Worm (Caenorhabditis elegans) whole organism, L4/young adult: ENCODE measurements around the gene ZK616.61.

Experiments used
- W03F9.2 ChIP-seq: fragments of 150-350 bp; optimal IDR thresholded peaks from 2 replicates; lab custom pipeline; 2014; ENCODE audit warnings: missing biosample characterization, missing genetic modification characterization
- dao-5 ChIP-seq: sonication (generic microtip); optimal IDR thresholded peaks from 2 replicates; lab custom pipeline; 2016; ENCODE audit warnings: missing genotype, missing genetic modification characterization, moderate library complexity, missing compliant biosample characterization
- him-1 ChIP-seq: sonication (generic microtip); optimal IDR thresholded peaks from 2 replicates; lab custom pipeline; 2016; ENCODE audit warnings: missing genotype, missing genetic modification reagents, missing genetic modification characterization, missing compliant biosample characterization

Gene ZK616.61

DNA sequence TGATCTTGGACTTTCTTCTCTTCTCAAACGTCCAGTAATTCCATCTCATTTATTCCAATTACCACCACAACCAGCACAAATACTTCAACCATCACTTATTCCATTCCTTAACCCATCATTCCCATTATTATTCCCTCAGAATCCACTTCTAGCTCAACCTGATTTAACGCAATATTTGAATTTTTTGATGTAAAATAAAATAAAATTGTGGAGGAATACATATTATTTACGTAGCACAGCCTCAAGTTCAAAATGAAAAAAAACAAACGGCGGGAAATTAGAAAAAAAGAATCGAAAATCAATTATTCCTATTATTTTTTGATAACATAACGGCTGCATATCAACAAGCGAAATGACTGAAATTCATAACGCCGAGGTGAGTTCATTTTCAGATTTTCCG lies at the start of gene ZK616.61:
Gene ZK616.61, plus strand, starts transcription at position 301 of the 400 bp plus-strand sequence.
- no peak for TF ChIP-seq W03F9.2 (tag; lab: Kevin White, UChicago)
- no peak for TF ChIP-seq dao-5
- no peak for TF ChIP-seq him-1 (tag; lab: Kevin White, UChicago)

DNA sequence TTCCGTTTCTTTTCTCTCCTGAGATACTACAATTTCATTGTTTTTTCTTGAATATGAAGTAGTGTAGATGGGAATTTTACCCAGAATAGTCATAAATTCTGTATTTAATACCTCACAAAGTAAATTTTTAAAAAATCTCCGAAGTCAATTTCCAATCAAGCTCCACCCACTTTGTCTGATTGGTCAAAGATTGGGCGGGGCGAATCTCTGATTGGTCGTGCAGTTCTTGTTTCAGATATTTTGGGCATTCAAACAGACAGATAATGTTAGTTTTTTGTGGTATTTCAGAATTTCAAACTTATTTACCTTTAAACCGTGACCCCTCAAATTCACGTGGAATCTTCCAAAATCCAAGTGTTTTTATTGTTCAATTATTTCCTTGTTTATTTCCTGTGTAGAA lies 44.9 kb upstream of the ZK616.61 start, which contains the start of gene F41H10.5:
Gene F41H10.5, plus strand, starts transcription at position 375 of the 400 bp plus-strand sequence.
- TF ChIP-seq dao-5 (no peak), W03F9.2 (tag; lab: Kevin White, UChicago) (no peak), him-1 (tag; lab: Kevin White, UChicago) (no peak)

DNA sequence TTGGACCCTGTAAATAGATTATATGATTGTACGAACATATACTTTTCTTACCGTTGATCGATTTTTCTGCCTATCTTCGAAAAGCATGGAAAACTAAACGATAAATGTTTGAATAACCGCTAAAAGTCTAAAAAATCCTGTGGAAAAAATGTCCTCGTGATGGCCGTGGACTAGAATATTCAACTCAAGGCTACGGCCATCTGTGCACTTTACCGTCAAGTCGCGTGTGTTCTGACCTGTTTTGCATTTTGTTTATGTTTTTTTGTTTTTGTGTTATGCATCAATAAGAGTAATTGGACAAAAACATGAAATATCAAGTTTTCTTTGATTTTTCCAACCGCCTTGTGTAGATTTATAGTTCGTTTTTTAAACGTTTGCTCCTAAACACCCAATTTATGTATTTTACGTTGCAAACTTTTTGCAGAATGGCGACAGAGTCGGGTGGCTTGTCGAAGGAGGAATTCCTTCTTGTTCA lies 41.3 kb upstream of the ZK616.61 start, which contains the start of the genes hda-6 and F41H10.4:
Gene hda-6, minus strand, starts transcription at position 172 of the 475 bp plus-strand sequence.
Gene F41H10.4, plus strand, starts transcription at position 425 of the 475 bp plus-strand sequence.
- TF ChIP-seq him-1 (tag; lab: Kevin White, UChicago) (no peak), dao-5 (no peak), W03F9.2 (tag; lab: Kevin White, UChicago) (peak; percentile 94)

DNA sequence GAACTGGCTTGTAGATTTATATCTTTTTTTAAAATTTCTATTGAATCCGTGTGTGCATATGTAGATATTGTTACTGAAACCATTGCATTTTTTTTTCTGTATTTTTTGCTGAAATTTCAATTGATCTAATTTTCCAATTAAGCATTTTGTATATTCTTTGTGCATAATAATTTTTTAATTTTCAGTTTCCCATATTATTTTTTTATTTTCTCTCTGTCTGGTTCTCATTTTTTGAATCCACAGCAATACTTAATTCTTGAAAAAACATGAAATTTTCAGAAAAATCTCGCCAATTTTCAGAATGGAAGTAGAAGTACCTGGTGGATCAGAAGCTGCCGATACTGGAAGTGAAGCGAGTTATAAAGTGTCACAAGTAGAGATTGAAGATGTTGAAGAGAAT lies 38.9 kb upstream of the ZK616.61 start, which contains the start of gene sand-1:
Gene sand-1, plus strand, starts transcription at position 301 of the 400 bp plus-strand sequence.
- no peak for TF ChIP-seq W03F9.2 (tag; lab: Kevin White, UChicago)
- no peak for TF ChIP-seq dao-5
- TF ChIP-seq him-1 (tag; lab: Kevin White, UChicago), result no peak

DNA sequence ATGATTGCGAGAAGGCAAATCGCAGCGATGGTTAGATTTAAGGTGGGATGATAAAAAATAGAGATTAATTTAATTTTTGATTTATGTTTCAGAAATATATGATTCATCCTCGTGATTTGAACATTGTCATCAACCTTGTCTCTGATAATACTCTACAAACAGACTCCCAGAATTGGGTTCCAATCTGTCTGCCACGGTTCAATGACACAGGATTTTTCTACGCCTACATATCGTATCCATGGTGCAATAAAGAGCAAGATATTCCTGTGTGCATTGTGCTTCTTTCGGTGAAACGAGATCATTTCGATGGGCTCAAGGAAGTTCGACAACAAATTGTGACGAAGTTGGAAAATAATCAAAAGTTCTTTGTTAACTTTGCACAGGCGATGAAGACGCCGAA lies 37.5 kb upstream of the ZK616.61 start:
- TF ChIP-seq him-1 (tag; lab: Kevin White, UChicago), result no peak
- TF ChIP-seq W03F9.2 (tag; lab: Kevin White, UChicago), result no peak
- no peak for TF ChIP-seq dao-5

DNA sequence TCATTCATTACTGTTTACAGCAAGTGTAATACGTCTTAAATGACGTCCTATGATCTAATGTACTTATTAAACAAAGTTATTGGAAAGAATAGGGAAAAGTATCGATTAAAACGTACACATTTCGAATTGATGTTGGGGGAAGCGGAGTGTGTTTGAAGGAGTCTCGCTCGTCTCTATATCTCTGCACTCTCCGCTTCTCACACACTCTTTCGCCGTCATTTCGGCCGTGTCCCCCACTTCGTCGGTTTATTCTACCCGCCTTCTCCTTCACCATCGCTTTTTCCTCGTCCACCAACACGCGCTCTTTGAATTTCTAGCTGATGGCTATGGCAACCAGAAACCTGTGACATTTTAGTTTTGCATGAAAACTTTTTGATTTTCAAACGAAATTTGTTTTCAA lies 36.6 kb upstream of the ZK616.61 start:
- TF ChIP-seq dao-5, result no peak
- TF ChIP-seq him-1 (tag; lab: Kevin White, UChicago), result no peak
- peak; percentile 46 for TF ChIP-seq W03F9.2 (tag; lab: Kevin White, UChicago)

DNA sequence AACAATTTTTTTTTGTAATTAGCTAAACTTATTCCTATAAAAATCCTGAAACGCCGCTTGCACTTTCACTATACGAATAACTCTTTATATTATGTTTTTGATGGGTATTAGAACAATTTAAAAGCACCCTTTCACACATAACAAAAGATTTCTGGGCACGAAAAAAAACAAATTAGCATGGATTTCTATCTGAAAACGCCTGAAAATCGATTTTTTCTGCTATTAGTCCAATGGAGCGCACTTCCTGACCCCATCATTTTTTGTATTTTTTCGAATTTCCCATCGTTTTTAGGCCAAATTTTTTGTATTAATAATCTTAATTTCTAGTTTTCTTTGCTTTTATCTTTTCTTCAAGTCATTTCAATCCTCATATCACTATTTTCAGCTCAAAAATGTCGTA lies 36.0 kb upstream of the ZK616.61 start, which contains the start of gene F41H10.3:
Gene F41H10.3, plus strand, starts transcription at position 388 of the 400 bp plus-strand sequence.
- TF ChIP-seq W03F9.2 (tag; lab: Kevin White, UChicago) (no peak), him-1 (tag; lab: Kevin White, UChicago) (no peak), dao-5 (no peak)

DNA sequence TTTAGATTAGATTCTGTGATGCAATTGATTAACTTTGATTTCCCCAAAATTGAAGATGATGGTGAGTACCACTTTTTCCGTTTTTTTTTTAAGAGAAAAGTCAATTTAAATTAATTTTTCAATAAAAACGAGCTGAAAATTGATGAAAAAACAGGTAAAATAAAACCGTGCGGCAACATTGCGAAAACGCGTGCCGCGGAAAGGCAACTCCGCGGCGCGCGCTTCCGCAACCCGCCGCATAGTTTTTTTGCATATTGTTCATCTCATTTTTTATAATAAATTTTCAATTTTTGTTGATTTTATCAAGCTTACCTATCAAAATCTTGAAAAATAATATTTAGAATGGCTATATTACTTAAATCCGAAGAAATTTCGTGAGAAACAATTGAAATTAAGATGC lies 34.5 kb upstream of the ZK616.61 start:
- no peak for TF ChIP-seq dao-5
- TF ChIP-seq W03F9.2 (tag; lab: Kevin White, UChicago), result no peak
- TF ChIP-seq him-1 (tag; lab: Kevin White, UChicago), result no peak

DNA sequence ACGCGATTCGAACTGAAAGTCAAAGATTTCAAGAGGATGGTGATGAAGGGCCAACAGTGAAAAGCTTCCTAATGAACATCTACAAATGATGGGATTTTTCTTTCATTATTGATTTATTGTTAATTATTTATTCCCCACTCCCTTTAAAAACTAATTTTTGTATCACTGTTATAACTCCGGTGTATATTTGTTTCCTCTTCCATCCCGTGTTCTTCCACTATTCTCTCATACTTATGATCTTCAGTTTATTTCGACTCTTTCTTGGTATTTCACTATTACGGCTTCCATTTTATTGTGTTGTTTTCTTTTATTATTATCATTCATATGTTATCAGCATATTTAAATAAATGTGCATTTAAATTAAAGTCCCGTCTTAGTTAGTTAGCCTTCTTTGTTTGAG lies 31.1 kb upstream of the ZK616.61 start:
- TF ChIP-seq him-1 (tag; lab: Kevin White, UChicago), result no peak
- no peak for TF ChIP-seq dao-5
- TF ChIP-seq W03F9.2 (tag; lab: Kevin White, UChicago), result no peak

DNA sequence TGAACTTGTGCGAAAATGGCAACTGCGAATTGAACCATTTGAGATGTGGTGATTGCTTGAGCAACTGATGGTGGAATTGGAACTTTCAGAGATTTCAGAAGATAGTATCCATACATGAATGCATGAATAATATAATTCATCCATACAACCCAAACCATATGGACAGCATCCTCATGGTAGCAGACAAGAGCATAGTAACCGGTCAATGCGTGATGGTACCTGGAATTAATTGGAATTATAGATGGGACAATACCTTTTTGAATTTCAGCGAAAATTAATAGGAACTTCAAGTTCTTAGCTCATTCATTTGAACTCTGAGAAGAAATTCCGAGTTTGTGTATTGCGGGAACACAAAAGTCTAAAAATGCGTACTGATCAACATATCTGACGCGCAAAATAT lies 30.5 kb upstream of the ZK616.61 start:
- TF ChIP-seq W03F9.2 (tag; lab: Kevin White, UChicago) (no peak), him-1 (tag; lab: Kevin White, UChicago) (no peak), dao-5 (no peak)

DNA sequence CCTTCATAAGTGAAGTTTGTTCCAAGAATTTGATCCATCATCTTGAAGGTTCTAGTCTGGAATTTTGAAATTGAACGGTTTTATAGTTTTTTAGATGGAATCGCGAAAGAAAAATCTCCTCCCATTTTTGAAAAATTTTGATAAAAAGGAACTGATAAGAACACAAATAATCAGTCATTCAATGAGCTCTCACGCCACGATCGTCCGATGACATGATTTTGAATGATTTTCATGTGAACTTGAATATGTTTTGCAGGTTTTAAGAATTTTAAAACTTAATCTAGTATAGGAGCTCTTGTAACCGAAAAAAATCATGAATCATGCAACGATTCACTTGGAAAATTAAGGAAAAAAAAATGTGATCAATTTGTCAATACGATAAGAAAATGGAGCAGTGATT lies 28.4 kb upstream of the ZK616.61 start, which contains the start of gene elo-5:
Gene elo-5, minus strand, starts transcription at position 56 of the 400 bp plus-strand sequence.
- TF ChIP-seq W03F9.2 (tag; lab: Kevin White, UChicago), result no peak
- TF ChIP-seq him-1 (tag; lab: Kevin White, UChicago), result no peak
- no peak for TF ChIP-seq dao-5

DNA sequence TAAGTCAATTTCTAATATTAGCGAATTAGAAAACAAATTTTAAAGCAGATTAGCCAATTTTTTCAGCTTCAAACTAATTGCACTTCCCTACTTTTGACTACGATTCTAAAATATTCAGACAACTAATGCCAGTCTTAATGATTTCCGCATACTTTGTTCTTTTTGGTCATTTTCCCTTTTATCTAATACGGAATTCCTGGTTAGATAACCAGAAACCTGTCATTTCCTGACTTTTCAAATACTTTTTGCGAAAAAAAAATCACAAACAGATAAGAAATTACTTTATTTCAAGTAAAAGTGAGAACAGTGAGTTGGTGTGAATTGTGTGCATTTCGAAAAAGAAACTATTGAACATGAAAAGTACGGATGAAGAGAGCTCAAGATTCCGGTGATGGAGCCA lies 25.3 kb upstream of the ZK616.61 start:
- TF ChIP-seq W03F9.2 (tag; lab: Kevin White, UChicago) (no peak), him-1 (tag; lab: Kevin White, UChicago) (no peak), dao-5 (no peak)

DNA sequence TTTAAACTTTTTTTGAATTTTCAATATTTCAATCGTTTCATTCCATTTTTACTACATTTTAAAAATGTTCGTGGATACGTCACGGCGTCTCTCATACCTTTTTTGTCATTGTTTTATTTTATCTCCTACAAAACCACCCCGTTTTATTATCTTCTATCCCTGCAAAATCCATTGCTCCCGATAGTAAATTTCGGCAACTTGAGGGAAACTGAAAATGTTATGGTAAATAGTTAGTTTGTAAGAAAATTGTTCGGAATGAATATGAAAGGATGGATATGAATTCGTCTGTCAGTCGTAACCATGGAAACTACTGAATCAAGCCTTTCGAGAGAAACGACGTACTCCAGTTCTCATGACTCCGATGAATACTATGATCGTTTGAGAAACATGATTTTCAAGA lies 24.1 kb upstream of the ZK616.61 start, which contains the start of gene F41H10.2:
Gene F41H10.2, plus strand, starts transcription at position 301 of the 400 bp plus-strand sequence.
- TF ChIP-seq W03F9.2 (tag; lab: Kevin White, UChicago) (no peak), dao-5 (no peak), him-1 (tag; lab: Kevin White, UChicago) (no peak)

DNA sequence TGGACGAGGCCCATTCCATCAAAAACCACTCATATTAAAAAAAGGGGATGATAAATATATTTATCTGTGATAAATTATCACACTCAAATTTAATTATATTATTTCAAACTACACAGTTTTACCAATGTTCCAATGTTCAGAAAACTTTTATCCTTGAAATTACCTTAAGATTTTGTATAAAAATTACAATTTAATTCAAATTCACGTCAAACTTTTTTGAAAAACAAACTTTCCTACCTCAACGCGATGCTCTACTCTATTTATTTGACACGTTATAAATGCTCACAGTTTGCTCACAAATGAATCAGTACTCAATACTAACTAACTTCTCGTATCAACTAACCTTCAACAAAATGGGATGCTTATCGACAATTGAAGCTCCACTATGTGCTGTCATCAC lies 22.8 kb upstream of the ZK616.61 start, which contains the start of gene F41H10.1:
Gene F41H10.1, plus strand, starts transcription at position 301 of the 400 bp plus-strand sequence.
- TF ChIP-seq W03F9.2 (tag; lab: Kevin White, UChicago), result no peak
- TF ChIP-seq him-1 (tag; lab: Kevin White, UChicago), result no peak

DNA sequence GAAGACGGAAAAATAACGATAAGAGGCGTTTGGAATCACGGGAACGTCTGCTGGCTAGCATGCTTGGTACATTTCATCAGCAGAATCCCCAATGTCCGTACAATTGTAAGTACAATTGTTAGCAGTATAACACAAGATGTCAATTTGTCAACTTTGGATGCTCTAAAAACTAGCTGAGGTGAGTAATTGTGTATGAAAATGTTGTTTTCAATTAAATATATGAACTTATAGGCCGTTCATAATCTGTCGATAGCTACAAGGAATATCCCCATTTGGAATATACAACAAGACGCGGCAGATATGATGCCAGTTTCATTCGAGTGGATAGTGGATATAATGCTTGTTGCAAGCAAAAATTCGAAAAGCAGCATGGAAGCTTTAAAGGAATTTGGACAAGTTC lies 20.4 kb upstream of the ZK616.61 start, which contains the start of gene F41H10.12:
Gene F41H10.12, plus strand, starts transcription at position 301 of the 400 bp plus-strand sequence.
- TF ChIP-seq W03F9.2 (tag; lab: Kevin White, UChicago), result no peak
- no peak for TF ChIP-seq dao-5
- no peak for TF ChIP-seq him-1 (tag; lab: Kevin White, UChicago)
